Fruit fly (Drosophila melanogaster) whole organism, larva: ENCODE measurements around the gene CG43448.

ENCODE experiments used
- noc ChIP-seq: fragments of 200-800 bp; sonication (Bioruptor generic); optimal IDR thresholded peaks from 3 replicates; lab custom pipeline; 2019; ENCODE audit warnings: missing biosample characterization, mild to moderate bottlenecking, missing genetic modification characterization, moderate library complexity

Gene CG43448

DNA sequence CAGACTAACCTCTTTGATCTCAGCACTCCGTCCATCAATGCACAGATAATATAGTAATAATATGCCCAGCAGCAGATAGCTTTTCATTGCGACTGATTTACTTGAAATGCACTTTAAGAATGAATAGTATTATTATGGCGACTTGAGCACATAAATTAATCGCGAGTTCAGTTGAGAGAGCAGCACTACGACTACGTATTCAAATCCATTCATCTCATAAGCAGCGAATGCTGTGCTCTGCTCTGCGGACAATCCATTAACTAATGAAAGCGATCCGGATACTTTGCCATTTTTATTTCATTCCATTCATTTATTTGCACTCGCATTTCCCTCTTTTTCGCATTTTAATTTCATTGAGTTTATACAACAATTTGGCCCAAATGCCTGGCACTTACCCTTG lies at the start of gene CG43448:
Gene CG43448, minus strand, starts transcription at position 101 of the 400 bp plus-strand sequence.
- TF ChIP-seq noc (tag; lab: Kevin White, UChicago), result no peak

DNA sequence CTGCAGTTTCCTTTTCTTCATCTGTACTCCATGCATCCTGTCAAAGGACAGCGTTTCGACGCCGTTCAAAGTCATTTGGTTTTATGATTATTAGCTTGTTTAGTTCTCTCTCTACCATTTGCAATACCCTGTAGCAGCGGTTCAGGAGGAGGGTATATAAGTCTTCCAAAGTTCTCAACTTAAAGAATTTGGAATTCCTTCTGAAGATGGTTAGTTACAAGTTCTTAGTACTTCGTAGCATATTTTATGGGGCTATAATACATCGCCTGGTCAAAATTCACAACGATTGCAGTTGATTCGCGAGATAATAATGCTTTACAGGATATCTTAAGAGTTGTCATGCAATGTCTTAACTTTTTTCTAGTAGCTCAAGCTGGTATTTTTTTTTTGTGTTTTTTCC lies 48.8 kb upstream of the CG43448 start:
- no peak for TF ChIP-seq noc (tag; lab: Kevin White, UChicago)

DNA sequence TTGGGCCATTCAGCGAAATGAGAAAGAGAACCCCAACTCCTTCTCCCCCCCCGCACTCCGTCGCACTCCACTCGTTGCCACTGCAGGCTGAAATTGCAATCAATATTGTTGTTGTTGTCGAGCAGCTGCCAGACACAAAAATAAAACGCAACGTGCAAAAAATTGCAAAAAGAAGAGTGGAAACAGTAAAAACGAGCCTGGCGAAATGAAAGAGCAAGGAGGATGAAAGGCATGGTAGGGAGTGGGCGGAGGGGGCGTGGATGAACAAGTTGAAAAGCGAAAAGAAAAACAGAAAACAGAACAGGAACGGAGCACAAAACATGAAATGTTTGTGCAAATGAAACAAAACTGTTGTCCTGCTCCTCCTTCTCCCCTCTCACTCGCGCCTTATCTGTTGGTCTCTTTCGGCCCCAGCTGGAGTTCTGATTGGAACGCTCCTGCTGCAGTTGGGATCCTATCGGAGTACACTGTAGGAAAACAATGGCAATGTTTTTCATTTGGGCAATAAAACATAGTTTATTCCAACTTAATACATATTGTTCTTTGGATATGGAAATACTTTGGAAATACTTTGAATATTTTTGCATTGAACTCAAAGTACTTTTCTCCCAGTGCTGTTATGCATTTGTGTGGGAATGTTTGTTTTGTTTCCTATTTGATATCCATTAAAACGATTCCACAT lies 47.6 kb upstream of the CG43448 start:
- no peak for TF ChIP-seq noc (tag; lab: Kevin White, UChicago)

DNA sequence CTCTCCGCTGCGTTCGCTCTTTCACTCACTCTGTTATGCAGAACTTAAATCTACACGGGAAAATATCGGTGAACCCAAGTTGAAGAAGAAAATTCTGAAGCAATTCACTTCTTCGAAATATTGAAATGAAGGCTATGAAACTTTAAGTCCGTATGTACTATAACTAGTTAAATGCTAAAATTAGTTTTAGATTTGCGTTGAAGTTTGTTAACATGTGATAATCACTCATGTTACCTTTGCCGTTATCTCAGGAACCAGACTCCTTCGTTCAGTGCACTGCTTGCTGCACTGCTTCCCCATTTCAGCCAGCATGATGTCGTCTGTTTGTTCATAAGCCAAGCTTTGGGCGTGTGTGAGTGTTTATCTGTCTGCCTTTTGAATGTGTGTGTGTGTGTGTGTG lies 47.0 kb upstream of the CG43448 start:
- TF ChIP-seq noc (tag; lab: Kevin White, UChicago), result no peak

DNA sequence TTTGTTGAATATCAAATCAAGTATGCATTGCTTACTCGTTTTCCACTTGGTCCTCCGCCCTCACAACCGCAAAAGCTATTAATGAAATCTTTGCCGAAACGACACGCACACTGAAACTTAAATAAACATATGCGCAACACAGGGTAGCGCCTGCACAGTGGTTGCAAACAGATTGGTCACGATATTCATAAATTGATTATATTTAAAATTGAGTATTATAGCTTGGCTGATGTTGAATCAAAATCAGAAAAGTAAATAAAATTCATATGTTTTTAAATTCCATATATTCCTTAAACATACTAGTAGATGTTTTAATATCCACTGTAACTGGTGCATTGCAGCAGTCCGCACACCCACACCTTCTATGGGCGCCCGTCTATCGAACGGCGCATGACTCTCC lies 46.4 kb upstream of the CG43448 start:
- TF ChIP-seq noc (tag; lab: Kevin White, UChicago), result no peak

DNA sequence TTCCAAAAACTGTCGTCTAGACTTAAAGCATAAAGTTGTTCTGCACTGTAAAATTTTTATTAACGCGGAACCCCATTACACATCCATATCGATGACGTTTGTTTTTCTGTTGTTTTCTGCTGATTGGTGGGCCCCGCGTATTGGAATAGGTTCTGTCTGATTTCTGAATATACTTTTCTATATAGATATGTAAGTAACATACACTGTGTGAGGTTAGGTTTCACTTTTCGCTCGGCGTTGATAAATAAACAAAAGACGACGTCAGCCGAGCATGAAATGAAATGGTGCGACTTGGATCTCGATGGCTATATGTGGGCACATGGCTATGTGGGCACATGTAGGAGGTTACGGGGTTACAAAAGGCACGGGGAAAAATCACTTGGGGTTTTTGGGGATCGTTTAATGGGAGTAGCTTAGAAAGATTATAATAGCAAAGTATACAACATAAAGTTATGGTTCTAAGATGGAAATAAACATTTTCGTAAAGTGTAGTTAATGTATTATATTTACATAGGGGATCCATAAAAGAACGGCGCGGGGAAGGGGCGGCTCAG lies 45.6 kb upstream of the CG43448 start:
- no peak for TF ChIP-seq noc (tag; lab: Kevin White, UChicago)

DNA sequence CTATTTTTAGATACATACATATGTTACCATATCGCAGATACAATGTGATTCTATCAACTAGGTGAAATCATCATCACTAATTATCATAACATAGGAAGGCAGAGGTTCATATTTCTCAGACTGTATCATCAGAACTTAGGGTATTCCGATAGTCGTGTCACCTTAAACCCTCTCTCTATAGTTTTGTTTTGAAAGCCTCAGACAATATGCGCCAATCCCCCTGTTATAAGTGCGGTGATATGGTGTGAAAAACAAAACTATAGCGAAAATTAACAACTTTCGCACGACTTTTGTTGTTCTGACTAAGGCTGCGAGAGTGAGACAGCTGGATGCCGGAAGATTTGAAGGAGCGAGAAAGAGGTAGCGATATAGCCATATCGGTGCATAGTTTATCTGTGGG lies 44.9 kb upstream of the CG43448 start:
- TF ChIP-seq noc (tag; lab: Kevin White, UChicago), result no peak

DNA sequence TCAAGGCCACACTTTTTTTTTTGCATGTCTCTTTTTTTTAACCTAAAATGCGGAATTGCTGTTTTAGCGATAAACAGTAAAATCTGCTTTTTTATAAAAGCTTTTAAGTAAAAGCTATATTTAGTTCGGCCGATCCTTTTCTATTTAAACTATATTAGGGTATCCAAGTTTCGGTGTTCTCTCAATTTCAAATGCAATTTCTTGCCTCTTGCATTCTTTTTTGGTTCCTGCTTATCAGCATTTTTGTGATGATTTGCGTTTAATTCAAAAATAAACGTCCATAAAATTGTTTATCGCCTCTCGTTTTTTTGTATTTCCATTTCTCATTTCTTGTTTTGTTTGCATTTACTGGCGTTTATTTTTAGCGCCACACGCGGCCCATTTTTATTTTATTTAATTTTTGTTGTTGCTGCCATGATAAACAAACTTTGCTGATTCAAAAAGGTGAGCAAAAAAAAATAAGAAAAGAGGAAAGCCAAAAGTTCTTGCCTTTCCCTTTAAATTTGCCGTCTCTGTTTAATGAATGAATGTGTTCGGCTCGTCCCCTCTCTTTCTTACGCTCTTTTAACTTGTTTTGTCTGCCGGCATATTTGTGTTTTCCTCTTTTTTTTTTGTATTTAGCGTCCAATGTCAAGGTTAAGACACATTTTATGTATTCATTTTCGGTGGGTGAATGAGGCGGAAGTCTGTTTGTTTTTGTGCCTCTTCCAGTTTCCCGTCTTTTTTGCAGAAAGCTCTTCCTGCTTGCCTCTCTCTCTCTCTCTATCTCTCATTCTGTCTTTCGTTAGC lies 44.0 kb upstream of the CG43448 start:
- TF ChIP-seq noc (tag; lab: Kevin White, UChicago), result peak; percentile 47

DNA sequence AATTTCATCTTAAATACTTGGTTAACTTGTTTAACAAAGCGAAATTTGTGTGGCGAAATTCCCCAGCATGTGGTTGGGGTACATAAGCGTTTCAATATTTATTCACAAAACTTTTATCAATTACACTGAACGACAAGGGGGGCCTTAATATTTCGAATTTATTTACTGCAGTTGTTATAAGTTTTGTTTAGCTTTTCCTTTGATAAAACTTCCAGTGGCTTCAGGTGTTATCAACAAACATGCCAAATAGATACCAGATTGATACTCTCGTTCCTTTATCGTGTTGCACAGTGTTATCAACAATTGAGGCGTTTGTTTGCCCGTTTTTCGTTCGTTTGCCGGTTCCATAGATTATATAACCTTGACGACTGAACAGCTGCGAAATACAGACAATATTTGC lies 42.8 kb upstream of the CG43448 start:
- peak; percentile 77 for TF ChIP-seq noc (tag; lab: Kevin White, UChicago)

DNA sequence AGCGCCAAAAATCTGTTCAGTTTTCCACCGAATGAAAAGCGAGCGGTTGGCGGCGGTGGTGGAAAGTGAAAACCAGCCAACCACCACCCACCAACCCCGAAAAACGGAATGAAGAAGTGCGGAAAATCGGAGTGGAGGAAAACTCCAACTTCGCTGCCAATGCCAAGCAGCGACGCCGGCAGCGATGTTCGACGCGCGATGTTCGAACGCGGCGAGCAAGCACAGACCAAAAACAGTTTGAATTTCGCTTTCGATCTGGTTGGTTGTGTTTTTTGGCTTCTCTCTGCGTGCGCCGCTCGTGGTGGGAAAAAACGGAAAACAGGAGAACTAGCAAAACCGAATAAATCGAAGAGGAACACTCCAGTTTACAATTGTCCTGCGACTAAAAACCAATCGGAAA lies 40.2 kb upstream of the CG43448 start, which contains the start of gene heca:
Gene heca, plus strand, starts transcription at position 233 of the 400 bp plus-strand sequence.
- TF ChIP-seq noc (tag; lab: Kevin White, UChicago), result no peak

DNA sequence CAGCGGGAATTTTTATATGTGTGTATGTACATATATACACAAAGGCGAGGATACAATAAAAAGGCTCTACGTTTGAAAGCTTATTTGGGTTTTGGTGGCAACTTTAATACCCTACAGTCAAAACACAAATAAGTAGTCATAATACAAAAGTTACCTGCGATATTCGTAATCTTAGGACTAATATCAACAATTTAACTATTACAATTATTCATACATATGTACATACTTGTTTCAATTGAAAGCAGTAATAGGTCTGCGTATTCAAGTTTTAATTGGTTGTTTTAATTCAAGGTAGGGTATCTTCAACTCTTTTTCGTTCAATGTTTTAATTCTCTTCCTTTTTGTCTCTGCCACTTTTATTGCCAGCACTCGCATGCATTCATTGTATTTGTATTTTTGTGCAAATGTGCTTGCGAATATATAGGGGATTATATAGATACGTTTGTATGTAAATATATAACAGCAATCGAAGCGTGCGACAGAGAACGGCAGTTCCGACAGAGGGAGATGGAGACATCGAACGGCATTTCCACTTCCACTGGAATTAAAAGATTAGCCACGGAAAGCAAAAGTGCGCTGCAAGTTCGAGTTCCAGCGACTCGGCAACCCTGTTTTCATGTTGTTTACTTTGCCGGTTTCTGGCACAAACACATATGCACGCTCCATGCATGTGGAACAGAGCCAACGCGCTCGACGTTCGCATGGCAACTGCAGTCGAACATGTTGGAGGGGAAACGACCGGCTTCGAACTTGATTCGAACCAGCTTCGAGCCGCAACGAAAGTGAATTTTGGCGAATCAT lies 39.1 kb upstream of the CG43448 start:
- TF ChIP-seq noc (tag; lab: Kevin White, UChicago), result no peak

DNA sequence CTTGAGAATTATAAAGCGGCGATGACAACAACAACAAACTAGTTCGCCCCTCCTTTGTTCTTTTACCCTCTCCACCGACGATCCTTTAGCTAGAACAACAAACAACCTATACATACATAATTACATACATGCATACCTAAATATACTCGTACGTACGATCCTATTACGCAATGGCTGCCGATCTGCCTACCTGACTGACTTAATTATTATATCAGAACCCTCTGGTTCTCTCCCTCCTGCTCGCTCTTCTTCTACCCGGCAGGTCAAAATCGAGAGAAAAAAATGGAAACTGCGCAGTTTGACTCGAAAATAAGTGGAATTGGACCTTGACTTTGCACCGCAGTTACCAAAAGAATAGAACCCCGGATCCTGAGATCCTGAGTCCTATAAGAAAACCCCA lies 38.4 kb upstream of the CG43448 start:
- TF ChIP-seq noc (tag; lab: Kevin White, UChicago), result no peak

DNA sequence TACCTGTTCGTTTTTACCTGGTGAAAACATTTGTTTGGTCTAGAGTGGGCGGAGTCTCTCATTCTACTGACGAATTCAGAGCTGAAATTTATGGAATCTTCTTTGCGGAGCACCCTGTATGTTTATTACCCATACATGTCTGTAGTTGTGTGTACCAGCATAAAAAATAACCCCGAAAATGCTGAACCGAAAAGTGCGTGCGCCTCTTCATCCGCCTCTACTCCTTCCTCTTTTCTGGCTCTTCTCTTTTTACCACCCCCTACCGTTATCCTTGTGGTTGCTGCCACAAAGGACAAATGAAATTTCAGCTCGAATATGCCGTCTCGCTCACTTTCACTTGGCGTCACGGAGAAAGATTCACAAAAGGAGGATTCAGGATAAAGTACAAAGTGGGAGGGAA lies 36.4 kb upstream of the CG43448 start:
- no peak for TF ChIP-seq noc (tag; lab: Kevin White, UChicago)

DNA sequence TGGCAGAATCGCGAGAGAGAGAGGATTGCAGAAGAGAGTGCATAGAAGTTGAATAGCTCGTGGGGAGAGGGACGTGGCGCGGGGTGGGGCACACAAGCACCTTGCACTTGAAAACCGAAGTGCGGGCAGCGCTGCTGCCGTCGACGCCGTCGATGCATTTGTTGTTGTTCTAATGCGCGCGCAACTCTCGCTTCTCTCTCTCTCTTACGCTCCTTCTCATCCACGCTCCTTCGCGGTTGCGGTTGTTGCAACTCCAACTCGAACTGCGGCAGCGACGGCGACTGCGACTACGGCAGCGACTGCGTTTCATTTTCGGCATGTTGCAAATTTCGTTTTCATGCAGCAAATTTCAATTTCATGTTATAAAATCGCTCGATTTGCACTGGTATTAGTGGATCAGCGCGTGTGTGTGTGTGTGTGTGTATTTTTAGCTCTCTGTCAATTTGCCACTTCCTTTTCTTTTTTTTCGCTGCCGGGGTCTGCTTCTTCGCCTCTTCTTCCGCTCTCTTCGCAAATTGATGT lies 35.4 kb upstream of the CG43448 start:
- TF ChIP-seq noc (tag; lab: Kevin White, UChicago), result no peak

DNA sequence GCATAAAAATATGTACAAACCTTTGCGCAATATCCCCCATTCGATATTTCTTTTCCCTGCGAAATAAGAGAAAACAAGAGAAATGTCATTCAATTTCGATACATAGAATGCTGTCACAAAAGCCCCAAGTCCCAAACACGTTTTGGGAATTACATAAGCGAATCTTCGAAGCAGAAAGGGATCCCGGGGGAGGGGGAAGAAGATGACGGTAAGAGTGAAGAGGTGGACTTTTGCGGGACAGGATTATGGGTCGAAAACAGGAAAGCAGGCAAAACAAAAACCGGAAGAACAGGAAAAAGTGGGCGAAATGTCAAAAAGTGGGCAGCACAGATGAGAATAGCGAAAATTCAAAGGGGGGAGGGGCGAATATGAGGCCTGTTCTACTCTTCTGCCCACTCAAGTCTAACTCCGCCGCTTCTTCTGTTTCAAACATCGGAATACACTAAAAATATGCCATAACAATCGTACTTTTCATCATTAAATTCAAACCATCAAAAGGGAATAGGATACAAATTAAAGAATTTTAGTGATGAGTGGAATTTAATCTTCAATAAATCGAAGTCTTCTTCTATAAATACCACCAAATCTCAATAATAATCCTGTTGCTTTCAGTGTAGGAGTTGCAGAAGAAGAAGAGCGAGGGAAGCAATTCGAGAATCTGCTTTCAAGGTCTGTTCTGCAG lies 34.8 kb upstream of the CG43448 start:
- TF ChIP-seq noc (tag; lab: Kevin White, UChicago), result no peak
